Fruit fly (Drosophila melanogaster): ENCODE measurements around the gene CG14315.

The CG14315 gene

dm6 chr3R:18195295-18195694 is 36.8 kb downstream of the CG14315 start:
- no peak for TF ChIP-seq pfk (GFP tag; optimal IDR thresholded peaks at IDR 0.05)
- TF ChIP-seq CHES-1-like (GFP tag; optimal IDR thresholded peaks at IDR 0.05): no peak
- no peak for TF ChIP-seq chm (GFP tag; IDR thresholded peaks at IDR 0.05)
- TF ChIP-seq lilli (GFP tag; optimal IDR thresholded peaks at IDR 0.05): no peak
- peak; percentile 42 for TF ChIP-seq Med (GFP tag)
- TF ChIP-seq phol (tag; optimal IDR thresholded peaks at IDR 0.05): no peak
- no peak for TF ChIP-seq ttk (GFP tag; IDR thresholded peaks at IDR 0.05)
- no peak for TF ChIP-seq CG14441 (GFP tag; IDR thresholded peaks at IDR 0.05)

DNA sequence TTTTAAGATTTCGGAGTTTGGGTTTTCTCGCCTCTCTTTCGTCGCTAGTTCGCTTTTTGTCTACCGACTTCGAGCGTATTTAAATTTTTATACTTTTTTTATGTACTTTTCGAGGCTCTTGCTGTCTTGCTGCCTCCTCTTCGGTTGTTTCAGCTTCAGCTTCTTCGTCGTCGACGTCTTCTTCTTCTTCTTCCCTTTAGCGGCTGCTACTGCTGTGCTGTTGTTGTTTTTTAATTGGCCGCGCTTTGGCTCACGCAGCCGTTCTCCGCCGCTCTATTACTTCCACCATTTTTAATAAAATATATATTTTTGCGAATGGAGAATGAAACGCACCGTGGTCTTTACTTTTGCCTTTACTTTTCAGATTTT is 38.1 kb downstream of the CG14315 start:
- TF ChIP-seq psq (GFP tag; optimal IDR thresholded peaks at IDR 0.05) (peak; percentile 70), Dek (tag; optimal IDR thresholded peaks at IDR 0.05) (peak; percentile 6), CG3726 (GFP tag; IDR thresholded peaks at IDR 0.05) (no peak), lmd (GFP tag; IDR thresholded peaks at IDR 0.05) (no peak), pros (GFP tag; optimal IDR thresholded peaks at IDR 0.05) (peak; percentile 88), Vsx1 (GFP tag; optimal IDR thresholded peaks at IDR 0.05) (peak; percentile 63), Tbp (GFP tag; optimal IDR thresholded peaks at IDR 0.05) (no peak), B-H2 (GFP tag; optimal IDR thresholded peaks at IDR 0.05) (no peak), CG11695 (GFP tag; IDR thresholded peaks at IDR 0.05) (no peak)

- TF ChIP-seq CG33213 (GFP tag; optimal IDR thresholded peaks at IDR 0.05) (no peak), Mad (GFP tag; optimal IDR thresholded peaks at IDR 0.05) (no peak), Rfx (GFP tag; IDR thresholded peaks at IDR 0.05) (no peak), CG10959 (GFP tag; IDR thresholded peaks at IDR 0.05) (no peak), CG12071 (GFP tag; optimal IDR thresholded peaks at IDR 0.05) (no peak), sqz (GFP tag; optimal IDR thresholded peaks at IDR 0.05) (peak; percentile 98), abd-A (tag; optimal IDR thresholded peaks at IDR 0.05) (peak; percentile 71), Ets65A (GFP tag) (no peak), Oli (tag; optimal IDR thresholded peaks at IDR 0.05) (peak; percentile 77), Dad (GFP tag; optimal IDR thresholded peaks at IDR 0.05) (no peak), gem (tag; optimal IDR thresholded peaks at IDR 0.05) (peak; percentile 79), CG14014 (GFP tag; IDR thresholded peaks at IDR 0.05) (no peak), unpg (GFP tag; optimal IDR thresholded peaks at IDR 0.05) (peak; percentile 58), sens (GFP tag) (peak; percentile 93), GATAe (GFP tag; conservative IDR thresholded peaks at IDR 0.05) (no peak), CG12391 (tag; optimal IDR thresholded peaks at IDR 0.05) (peak; percentile 75), btn (GFP tag; optimal IDR thresholded peaks at IDR 0.05) (no peak), Drgx (GFP tag; IDR thresholded peaks at IDR 0.05) (no peak), CG6791 (GFP tag; IDR thresholded peaks at IDR 0.05; ENCODE audit: partially characterized antibody) (no peak), crp (GFP tag; optimal IDR thresholded peaks at IDR 0.05) (no peak), nerfin-1 (tag; optimal IDR thresholded peaks at IDR 0.05) (peak; percentile 25), C15 (GFP tag; IDR thresholded peaks at IDR 0.05) (no peak), CG9817 (tag; optimal IDR thresholded peaks at IDR 0.05) (peak; percentile 50), caup (GFP tag; optimal IDR thresholded peaks at IDR 0.05; ENCODE audit: severe bottlenecking) (peak; percentile 34), CG6813 (GFP tag; optimal IDR thresholded peaks at IDR 0.05) (no peak), Vsx1 (GFP tag; optimal IDR thresholded peaks at IDR 0.05) (no peak), ac (GFP tag; optimal IDR thresholded peaks at IDR 0.05) (no peak), pho (GFP tag; optimal IDR thresholded peaks at IDR 0.05) (peak; percentile 32), croc (GFP tag; conservative IDR thresholded peaks at IDR 0.05) (no peak), CG10431 (GFP tag; optimal IDR thresholded peaks at IDR 0.05) (no peak), repo (GFP tag; optimal IDR thresholded peaks at IDR 0.05) (no peak), twi (tag; optimal IDR thresholded peaks at IDR 0.05) (no peak)
These were observed 38.7 kb downstream of the CG14315 start for dm6 chr3R:18196991-18197801.

Data from whole organism, embryonic.